Fruit fly (Drosophila melanogaster) whole organism, wandering third instar larva: Measurements from ENCODE around the gene Cdep.

ENCODE experiments used
- Abd-B ChIP-seq: fragments of >200 bp; optimal IDR thresholded peaks from 2 replicates; lab custom pipeline; 2017; ENCODE audit warnings: missing biosample characterization, missing genetic modification characterization
- CG32264 ChIP-seq: fragments of 200-800 bp; sonication (Bioruptor generic); optimal IDR thresholded peaks from 2 replicates; lab custom pipeline; 2016; ENCODE audit warnings: missing biosample characterization, missing genetic modification characterization
- CG9705 ChIP-seq: fragments of 200-800 bp; sonication (Bioruptor generic); optimal IDR thresholded peaks from 2 replicates; lab custom pipeline; 2018; ENCODE audit warnings: missing biosample characterization, mild to moderate bottlenecking, missing genetic modification characterization
- CrebA ChIP-seq: fragments of 200-800 bp; sonication (Bioruptor generic); optimal IDR thresholded peaks from 2 replicates; lab custom pipeline; 2016; ENCODE audit warnings: missing biosample characterization, mild to moderate bottlenecking, missing genetic modification characterization, borderline replicate concordance
- Dfd ChIP-seq: fragments of >200 bp; optimal IDR thresholded peaks from 2 replicates; lab custom pipeline; 2017; ENCODE audit warnings: missing biosample characterization, missing genetic modification characterization
- Dif ChIP-seq: fragments of 200-275, 200-300 bp; sonication (Bioruptor generic); optimal IDR thresholded peaks from 2 replicates; lab custom pipeline; 2018; ENCODE audit warnings: missing biosample characterization, missing genetic modification characterization; ENCODE audit not compliant: partially characterized antibody
- GATAd ChIP-seq: sonication (Bioruptor generic); optimal IDR thresholded peaks from 2 replicates; lab custom pipeline; 2016; ENCODE audit warnings: missing biosample characterization, missing genetic modification characterization
- HLH106 ChIP-seq: fragments of 200-800 bp; optimal IDR thresholded peaks from 3 replicates; lab custom pipeline; 2019; ENCODE audit warnings: missing biosample characterization, mild to moderate bottlenecking, missing genetic modification characterization, moderate library complexity
- Hnf4 ChIP-seq: fragments of 200-800 bp; sonication (Bioruptor generic); optimal IDR thresholded peaks from 2 replicates; lab custom pipeline; 2016; ENCODE audit warnings: missing biosample characterization, mild to moderate bottlenecking, missing genetic modification characterization
- Hr78 ChIP-seq: fragments of >200 bp; optimal IDR thresholded peaks from 2 replicates; lab custom pipeline; 2017; ENCODE audit warnings: missing biosample characterization, missing genetic modification characterization
- Hr83 ChIP-seq: fragments of 200-300 bp; sonication (Bioruptor generic); optimal IDR thresholded peaks from 2 replicates; lab custom pipeline; 2016; ENCODE audit warnings: missing biosample characterization, mild to moderate bottlenecking, missing genetic modification characterization, moderate library complexity; ENCODE audit not compliant: poor library complexity, severe bottlenecking
- Jra ChIP-seq: sonication (Bioruptor generic); optimal IDR thresholded peaks from 2 replicates; lab custom pipeline; 2016; ENCODE audit warnings: missing biosample characterization, missing genetic modification characterization
- Mio ChIP-seq: sonication (Bioruptor generic); optimal IDR thresholded peaks from 2 replicates; lab custom pipeline; 2016; ENCODE audit warnings: missing biosample characterization, missing genetic modification characterization
- Myc ChIP-seq: fragments of >200 bp; optimal IDR thresholded peaks from 2 replicates; lab custom pipeline; 2017
- N ChIP-seq: fragments of >200 bp; optimal IDR thresholded peaks from 2 replicates; lab custom pipeline; 2018; ENCODE audit warnings: missing biosample characterization, missing external identifiers, missing genetic modification characterization
- OdsH ChIP-seq: fragments of 200-800 bp; sonication (Bioruptor generic); optimal IDR thresholded peaks from 2 replicates; lab custom pipeline; 2016; ENCODE audit warnings: missing biosample characterization, mild to moderate bottlenecking, missing genetic modification characterization
- Rel ChIP-seq, 2 experiments: fragments of 200-800 bp; sonication (Bioruptor generic) in 1 of 2; optimal IDR thresholded peaks; 2 replicates in 1 of 2; 3 replicates in 1 of 2; lab custom pipeline; 2016 to 2019; ENCODE audit warnings: mild to moderate bottlenecking in 2 of 2, missing biosample characterization in 2 of 2, missing genetic modification characterization in 2 of 2, moderate library complexity in 1 of 2
- Sp1 ChIP-seq: fragments of 200-800 bp; sonication (Bioruptor generic); optimal IDR thresholded peaks from 3 replicates; lab custom pipeline; 2019; ENCODE audit warnings: missing biosample characterization, mild to moderate bottlenecking, missing genetic modification characterization, moderate library complexity
- Vsx2 ChIP-seq: fragments of 200-300, 225-300 bp; sonication (Bioruptor generic); optimal IDR thresholded peaks from 2 replicates; lab custom pipeline; 2018; ENCODE audit warnings: missing biosample characterization, missing genetic modification characterization; ENCODE audit not compliant: partially characterized antibody
- br ChIP-seq: fragments of 200-800 bp; sonication (Bioruptor generic); optimal IDR thresholded peaks from 2 replicates; lab custom pipeline; 2016; ENCODE audit warnings: missing biosample characterization, missing genetic modification characterization
- brk ChIP-seq: fragments of 200-800 bp; sonication (Bioruptor generic); optimal IDR thresholded peaks from 2 replicates; lab custom pipeline; 2016; ENCODE audit warnings: missing biosample characterization, mild to moderate bottlenecking, missing genetic modification characterization
- dl ChIP-seq, 2 experiments: fragments of 175-275, 200-275 bp in 1 of 2; fragments of 200-275 bp in 1 of 2; sonication (Bioruptor generic); optimal IDR thresholded peaks; lab custom pipeline; 2018; ENCODE audit warnings: mild to moderate bottlenecking in 2 of 2, missing biosample characterization in 2 of 2, missing genetic modification characterization in 2 of 2, moderate library complexity in 2 of 2; ENCODE audit not compliant: partially characterized antibody in 2 of 2, insufficient read depth in 1 of 2
- dmrt93B ChIP-seq: fragments of 200-800 bp; sonication (Bioruptor generic); optimal IDR thresholded peaks from 2 replicates; lab custom pipeline; 2018; ENCODE audit warnings: missing biosample characterization, mild to moderate bottlenecking, missing genetic modification characterization
- dsf ChIP-seq: sonication (Bioruptor generic); optimal IDR thresholded peaks from 2 replicates; lab custom pipeline; 2016; ENCODE audit warnings: missing biosample characterization, missing genetic modification characterization, borderline replicate concordance
- ey ChIP-seq: fragments of 200-800 bp; sonication (Bioruptor generic); optimal IDR thresholded peaks from 2 replicates; lab custom pipeline; 2016; ENCODE audit warnings: missing biosample characterization, missing genetic modification characterization
- foxo ChIP-seq, 2 experiments: fragments of 200-800 bp; sonication (Bioruptor generic); optimal IDR thresholded peaks; 2 replicates in 1 of 2; 3 replicates in 1 of 2; lab custom pipeline; 2016 to 2017; ENCODE audit warnings: missing biosample characterization in 2 of 2, missing genetic modification characterization in 2 of 2
- fru ChIP-seq: fragments of 200-800 bp; sonication (Bioruptor generic); optimal IDR thresholded peaks from 3 replicates; lab custom pipeline; 2016; ENCODE audit warnings: missing biosample characterization, mild to moderate bottlenecking, missing genetic modification characterization
- h ChIP-seq: fragments of 200-800 bp; sonication (Bioruptor generic); optimal IDR thresholded peaks from 3 replicates; lab custom pipeline; 2016; ENCODE audit warnings: missing biosample characterization, mild to moderate bottlenecking, missing genetic modification characterization
- jim ChIP-seq: fragments of 175-275, 200-325 bp; sonication (Bioruptor generic); optimal IDR thresholded peaks from 2 replicates; lab custom pipeline; 2016; ENCODE audit warnings: missing biosample characterization, mild to moderate bottlenecking, missing genetic modification characterization
- lola ChIP-seq: fragments of >200 bp; optimal IDR thresholded peaks from 2 replicates; lab custom pipeline; 2017; ENCODE audit warnings: missing biosample characterization, missing genetic modification characterization
- pan ChIP-seq: fragments of >200 bp; optimal IDR thresholded peaks from 2 replicates; lab custom pipeline; 2017
- psq ChIP-seq: fragments of 200-800 bp; sonication (Bioruptor generic); optimal IDR thresholded peaks from 3 replicates; lab custom pipeline; 2017; ENCODE audit warnings: missing biosample characterization, mild to moderate bottlenecking, missing genetic modification characterization, moderate library complexity
- rgr ChIP-seq: fragments of 200-800 bp; sonication (Bioruptor generic); optimal IDR thresholded peaks from 3 replicates; lab custom pipeline; 2016; ENCODE audit warnings: missing biosample characterization, mild to moderate bottlenecking, missing genetic modification characterization
- sage ChIP-seq: fragments of 200-800 bp; sonication (Bioruptor generic); optimal IDR thresholded peaks from 2 replicates; lab custom pipeline; 2016; ENCODE audit warnings: missing biosample characterization, mild to moderate bottlenecking, missing genetic modification characterization
- sv ChIP-seq: fragments of 200-800 bp; sonication (Bioruptor generic); optimal IDR thresholded peaks from 3 replicates; lab custom pipeline; 2016; ENCODE audit warnings: missing biosample characterization, missing genetic modification characterization
- tai ChIP-seq: sonication (Bioruptor generic); optimal IDR thresholded peaks from 2 replicates; lab custom pipeline; 2016; ENCODE audit warnings: missing biosample characterization, missing genetic modification characterization
- usp ChIP-seq: fragments of >200 bp; optimal IDR thresholded peaks from 2 replicates; lab custom pipeline; 2017; ENCODE audit warnings: missing biosample characterization, missing genetic modification characterization
- woc ChIP-seq: sonication (Bioruptor generic); optimal IDR thresholded peaks from 2 replicates; lab custom pipeline; 2016; ENCODE audit warnings: missing biosample characterization, mild to moderate bottlenecking, missing genetic modification characterization

The Cdep gene

DNA sequence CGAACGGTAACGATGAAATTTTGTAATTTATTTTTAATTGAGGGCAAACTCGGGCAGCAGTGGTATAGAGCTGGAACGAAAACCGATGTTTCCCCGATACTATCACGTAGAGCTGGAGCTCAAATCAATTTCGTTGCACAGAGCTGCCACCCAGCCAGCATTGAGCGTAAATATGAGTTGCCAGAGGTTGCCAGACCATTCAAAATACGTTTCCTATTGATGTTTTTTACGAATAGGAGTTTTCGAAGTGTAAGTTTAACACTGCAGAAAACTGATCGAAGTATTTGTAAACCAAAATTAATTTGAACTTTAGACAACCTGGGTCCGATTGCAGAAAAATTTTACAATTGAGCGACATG lies 42.2 kb downstream of the Cdep start, which contains the start of gene Ubc6:
TSS of gene Ubc6 (minus strand) at position 112 of the 359 bp plus-strand sequence.
- TF ChIP-seq usp (no peak), Mio (GFP tag; lab: Kevin White, UChicago) (no peak), Vsx2 (GFP tag; lab: Kevin White, UChicago) (no peak), dmrt93B (GFP tag; lab: Kevin White, UChicago) (peak; percentile 10), Dif (GFP tag; lab: Kevin White, UChicago) (no peak), Abd-B (GFP tag; lab: Kevin White, UChicago) (no peak), N (GFP tag; lab: Kevin White, UChicago) (peak; percentile 10), Sp1 (peak; percentile 2), ey (peak; percentile 74), brk (GFP tag; lab: Kevin White, UChicago) (peak; percentile 70), psq (GFP tag; lab: Kevin White, UChicago) (peak; percentile 58), Myc (lab: Kevin White, UChicago) (no peak), dl (GFP tag; optimal IDR thresholded peaks at IDR 0.05; lab: Kevin White, UChicago; ENCODE audit: insufficient read depth in 1 of 2, partially characterized antibody in 2 of 2) (no peak), woc (peak; percentile 17), h (GFP tag; lab: Kevin White, UChicago) (peak; percentile 71), pan (no peak), rgr (GFP tag; lab: Kevin White, UChicago) (peak; percentile 77), OdsH (GFP tag; lab: Kevin White, UChicago) (peak; percentile 32), dsf (GFP tag; lab: Kevin White, UChicago) (no peak), CG32264 (GFP tag; lab: Kevin White, UChicago) (no peak), sage (GFP tag; lab: Kevin White, UChicago) (no peak), jim (peak; percentile 60), HLH106 (tag; lab: Kevin White, UChicago) (peak; percentile 60), CG9705 (no peak), Hr83 (peak; percentile 87), Dfd (no peak), lola (GFP tag; lab: Kevin White, UChicago) (no peak), Hr78 (no peak), Jra (peak; percentile 61), Hnf4 (GFP tag; lab: Kevin White, UChicago) (peak; percentile 82), tai (peak; percentile 76), fru (GFP tag; lab: Kevin White, UChicago) (peak; percentile 64), sv (peak; percentile 56), foxo (GFP tag; optimal IDR thresholded peaks at IDR 0.05; lab: Kevin White, UChicago) (peak in 1 of 2 experiments; percentile 76), CrebA (GFP tag; lab: Kevin White, UChicago) (no peak), GATAd (GFP tag; lab: Kevin White, UChicago) (no peak), br (GFP tag; lab: Kevin White, UChicago) (peak; percentile 57), Rel (GFP tag; optimal IDR thresholded peaks at IDR 0.05; lab: Kevin White, UChicago) (no peak), Rel (tag; optimal IDR thresholded peaks at IDR 0.05; lab: Kevin White, UChicago) (peak; percentile 63)
- TF ChIP-seq, all 38 proteins: peak for 21

DNA sequence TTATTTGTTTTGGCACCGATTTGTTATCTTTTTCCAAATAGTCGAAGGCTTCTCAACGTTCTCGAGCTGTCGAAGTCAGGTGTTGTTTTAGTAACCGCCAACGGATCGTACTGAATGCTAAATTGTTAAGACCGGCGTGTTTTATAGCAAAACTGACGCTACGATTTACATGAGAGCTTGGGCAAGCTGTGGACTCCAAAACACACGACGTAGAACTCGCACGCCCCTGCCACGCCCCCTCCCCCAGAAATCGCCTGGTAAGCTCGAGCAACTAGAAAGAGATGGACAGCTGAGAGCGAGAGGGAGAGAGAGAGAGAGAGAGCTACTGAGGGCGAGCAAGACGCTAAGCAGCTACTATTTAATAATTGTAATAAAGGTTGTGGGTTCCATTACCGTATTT lies 44.8 kb downstream of the Cdep start, which contains the start of gene Jhbp3:
TSS of gene Jhbp3 (minus strand) at position 101 of the 400 bp plus-strand sequence.
- TF ChIP-seq ey (no peak), Mio (GFP tag; lab: Kevin White, UChicago) (no peak), Hr83 (no peak), CG9705 (no peak), brk (GFP tag; lab: Kevin White, UChicago) (no peak), woc (no peak), usp (no peak), N (GFP tag; lab: Kevin White, UChicago) (no peak), jim (no peak), Sp1 (no peak), dl (GFP tag; optimal IDR thresholded peaks at IDR 0.05; lab: Kevin White, UChicago; ENCODE audit: insufficient read depth in 1 of 2, partially characterized antibody in 2 of 2) (no peak), Jra (no peak), br (GFP tag; lab: Kevin White, UChicago) (no peak), h (GFP tag; lab: Kevin White, UChicago) (no peak), OdsH (GFP tag; lab: Kevin White, UChicago) (no peak), GATAd (GFP tag; lab: Kevin White, UChicago) (no peak), Myc (lab: Kevin White, UChicago) (no peak), HLH106 (tag; lab: Kevin White, UChicago) (no peak)
